Worm (Caenorhabditis elegans): ENCODE measurements around the gene irld-6.

DNA sequence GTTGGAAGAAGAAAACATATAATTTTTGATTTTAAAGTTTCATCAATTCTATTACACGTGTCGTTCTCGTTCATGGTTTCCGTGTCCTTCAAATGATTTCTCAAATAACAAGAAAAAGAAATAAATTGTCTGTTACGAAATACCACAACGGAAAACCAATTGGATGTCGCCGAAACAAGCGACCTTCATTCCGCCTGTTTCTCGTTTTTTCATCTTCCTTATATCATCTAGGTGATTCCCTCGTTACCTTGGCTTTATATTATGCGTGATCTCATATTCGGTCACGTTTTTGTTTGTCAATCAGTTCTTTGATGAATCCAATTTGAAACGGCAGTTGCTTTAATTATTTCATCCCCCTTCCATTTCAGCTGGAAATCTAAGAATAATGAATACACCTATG is 530 bp upstream of the irld-6 start:
- TF ChIP-seq him-1 (tag; optimal IDR thresholded peaks at IDR 0.05): no peak
- no peak for TF ChIP-seq W03F9.2 (tag; optimal IDR thresholded peaks at IDR 0.05)
- TF ChIP-seq dao-5 (tag; optimal IDR thresholded peaks at IDR 0.05): no peak
